Worm (Caenorhabditis elegans): ENCODE results near the gene hsp-1.

ce11 chrIV:17277459-17278173, 1.1 kb upstream of the hsp-1 start:
- TF ChIP-seq dao-5 (tag; optimal IDR thresholded peaks at IDR 0.05) (no peak), him-1 (tag; optimal IDR thresholded peaks at IDR 0.05) (no peak)

All from whole organism, L4/young adult.